Fruit fly (Drosophila melanogaster) whole organism, embryonic: ENCODE measurements around the gene Cpr30F.

Experiments
- Abd-B ChIP-seq: fragments of 200-800 bp; sonication (Bioruptor generic); optimal IDR thresholded peaks from 2 replicates; lab custom pipeline; 2018; ENCODE audit warnings: missing biosample characterization, mild to moderate bottlenecking, missing genetic modification characterization, moderate library complexity
- Atf3 ChIP-seq: fragments of 200-800 bp; sonication (Bioruptor generic); optimal IDR thresholded peaks from 3 replicates; lab custom pipeline; 2016; ENCODE audit warnings: missing biosample characterization, missing genetic modification characterization
- Bteb2 ChIP-seq: fragments of 200-800 bp; sonication (Bioruptor generic); optimal IDR thresholded peaks from 2 replicates; lab custom pipeline; 2016; ENCODE audit warnings: missing biosample characterization, missing genetic modification characterization
- CG10431 ChIP-seq: fragments of 200-800 bp; sonication (Bioruptor generic); optimal IDR thresholded peaks from 3 replicates; lab custom pipeline; 2018; ENCODE audit warnings: missing biosample characterization, mild to moderate bottlenecking, missing genetic modification characterization
- CG13123 ChIP-seq: fragments of 200-800 bp; sonication (Bioruptor generic); optimal IDR thresholded peaks from 2 replicates; lab custom pipeline; 2016; ENCODE audit warnings: missing biosample characterization, missing genetic modification characterization
- CG13296 ChIP-seq: fragments of 200-800 bp; sonication (Bioruptor generic); optimal IDR thresholded peaks from 3 replicates; lab custom pipeline; 2018; ENCODE audit warnings: missing biosample characterization, mild to moderate bottlenecking, missing genetic modification characterization
- CG14710 ChIP-seq: fragments of 200-800 bp; sonication (Bioruptor generic); optimal IDR thresholded peaks from 3 replicates; lab custom pipeline; 2019; ENCODE audit warnings: missing biosample characterization, mild to moderate bottlenecking, missing genetic modification characterization, moderate library complexity
- CG15011 ChIP-seq: fragments of 200-800 bp; sonication (Bioruptor generic); optimal IDR thresholded peaks from 3 replicates; lab custom pipeline; 2018; ENCODE audit warnings: missing biosample characterization, mild to moderate bottlenecking, missing genetic modification characterization
- CG17186 ChIP-seq: fragments of 200-800 bp; sonication (Bioruptor generic); optimal IDR thresholded peaks from 3 replicates; lab custom pipeline; 2017; ENCODE audit warnings: missing biosample characterization, missing genetic modification reagents, missing genetic modification characterization
- CG17802 ChIP-seq: fragments of 200-800 bp; sonication (Bioruptor generic); optimal IDR thresholded peaks from 2 replicates; lab custom pipeline; 2018; ENCODE audit warnings: missing biosample characterization, mild to moderate bottlenecking, missing genetic modification characterization, moderate library complexity
- CG31224 ChIP-seq: fragments of 200-800 bp; sonication (Bioruptor generic); IDR thresholded peaks from 2 replicates; pipeline ENCODE4 v1.3.6; 2022; ENCODE audit warnings: missing biosample characterization, missing genetic modification characterization
- CG3281 ChIP-seq: fragments of 200-800 bp; sonication (Bioruptor generic); optimal IDR thresholded peaks from 3 replicates; lab custom pipeline; 2017; ENCODE audit warnings: missing biosample characterization, mild to moderate bottlenecking, missing genetic modification characterization
- CG3407 ChIP-seq: fragments of 200-800 bp; sonication (Bioruptor generic); optimal IDR thresholded peaks from 2 replicates; lab custom pipeline; 2018; ENCODE audit warnings: missing biosample characterization, mild to moderate bottlenecking, missing genetic modification characterization
- CG4328 ChIP-seq: fragments of 200-800 bp; sonication (Bioruptor generic); optimal IDR thresholded peaks from 3 replicates; lab custom pipeline; 2017; ENCODE audit warnings: missing biosample characterization, missing genetic modification reagents, missing genetic modification characterization
- CG4424 ChIP-seq: fragments of 200-800 bp; sonication (Bioruptor generic); optimal IDR thresholded peaks from 3 replicates; lab custom pipeline; 2016; ENCODE audit warnings: missing biosample characterization, missing genetic modification characterization
- CG7357 ChIP-seq: fragments of 200-800 bp; sonication (Bioruptor generic); IDR thresholded peaks from 3 replicates; pipeline ENCODE4 v1.3.6; 2022; ENCODE audit warnings: missing biosample characterization, missing genetic modification characterization
- CG7987 ChIP-seq: fragments of 200-800 bp; sonication (Bioruptor generic); optimal IDR thresholded peaks from 2 replicates; lab custom pipeline; 2018; ENCODE audit warnings: missing biosample characterization, mild to moderate bottlenecking, missing genetic modification characterization, moderate library complexity
- CG8290 ChIP-seq, 3 experiments: fragments of 200-800 bp; sonication (Bioruptor generic); optimal IDR thresholded peaks; 2 replicates each; lab custom pipeline; 2016 to 2019; ENCODE audit warnings: missing biosample characterization in 3 of 3, missing genetic modification characterization in 3 of 3, mild to moderate bottlenecking in 2 of 3, moderate library complexity in 1 of 3
- CG8359 ChIP-seq: fragments of 200-800 bp; sonication (Bioruptor generic); optimal IDR thresholded peaks from 2 replicates; lab custom pipeline; 2017; ENCODE audit warnings: missing biosample characterization, mild to moderate bottlenecking, missing genetic modification characterization, borderline replicate concordance
- CTCF ChIP-seq: fragments of 200-800 bp; sonication (Bioruptor generic); optimal IDR thresholded peaks from 2 replicates; lab custom pipeline; 2017; ENCODE audit warnings: missing biosample characterization, mild to moderate bottlenecking, missing genetic modification characterization, moderate library complexity
- Dip3 ChIP-seq: fragments of 200-800 bp; sonication (Bioruptor generic); optimal IDR thresholded peaks from 3 replicates; lab custom pipeline; 2016; ENCODE audit warnings: missing biosample characterization, missing genetic modification characterization
- ERR ChIP-seq: fragments of 200-800 bp; sonication (Bioruptor generic); optimal IDR thresholded peaks from 2 replicates; lab custom pipeline; 2016; ENCODE audit warnings: missing biosample characterization, missing genetic modification characterization
- Fer2 ChIP-seq: fragments of 200-800 bp; sonication (Bioruptor generic); optimal IDR thresholded peaks from 2 replicates; lab custom pipeline; 2018; ENCODE audit warnings: missing biosample characterization, mild to moderate bottlenecking, missing genetic modification characterization, moderate library complexity
- NC2β ChIP-seq: fragments of 200-800 bp; sonication (Bioruptor generic); optimal IDR thresholded peaks from 2 replicates; lab custom pipeline; 2016; ENCODE audit warnings: missing biosample characterization, missing genetic modification characterization
- Nf-YA ChIP-seq: fragments of 200-800 bp; sonication (Bioruptor generic); IDR thresholded peaks from 2 replicates; pipeline ENCODE4 v1.3.6; 2022; ENCODE audit warnings: missing biosample characterization, missing genetic modification characterization
- Oaz ChIP-seq: fragments of 200-800 bp; sonication (Bioruptor generic); IDR thresholded peaks from 2 replicates; pipeline ENCODE4 v1.3.6; 2022; ENCODE audit warnings: missing biosample characterization, missing genetic modification characterization
- Optix ChIP-seq: fragments of 200-800 bp; sonication (Bioruptor generic); IDR thresholded peaks from 3 replicates; pipeline ENCODE4 v1.3.6; 2022; ENCODE audit warnings: missing biosample characterization, missing genetic modification characterization
- PHDP ChIP-seq: fragments of 200-800 bp; sonication (Bioruptor generic); optimal IDR thresholded peaks from 3 replicates; lab custom pipeline; 2018; ENCODE audit warnings: missing biosample characterization, mild to moderate bottlenecking, missing genetic modification characterization, moderate library complexity
- Rfx ChIP-seq: fragments of 200-800 bp; sonication (Bioruptor generic); IDR thresholded peaks from 2 replicates; pipeline ENCODE4 v1.3.6; 2022; ENCODE audit warnings: missing biosample characterization, missing genetic modification characterization
- Scr ChIP-seq: fragments of 200-800 bp; sonication (Bioruptor generic); IDR thresholded peaks from 2 replicates; pipeline ENCODE4 v1.3.6; 2022; ENCODE audit warnings: missing biosample characterization, missing genetic modification characterization; ENCODE audit not compliant: partially characterized antibody
- Spps ChIP-seq: fragments of 200-800 bp; sonication (Bioruptor generic); optimal IDR thresholded peaks from 2 replicates; lab custom pipeline; 2018; ENCODE audit warnings: missing biosample characterization, mild to moderate bottlenecking, missing genetic modification characterization
- Taf1 ChIP-seq: fragments of 200-800 bp; sonication (Bioruptor generic); IDR thresholded peaks from 2 replicates; pipeline ENCODE4 v1.3.6; 2022; ENCODE audit warnings: missing biosample characterization, missing genetic modification characterization
- Tbp ChIP-seq: fragments of >200 bp; optimal IDR thresholded peaks from 2 replicates; lab custom pipeline; 2018; ENCODE audit warnings: missing biosample characterization, missing genetic modification characterization
- Usf ChIP-seq: fragments of 200-800 bp; sonication (Bioruptor generic); optimal IDR thresholded peaks from 2 replicates; lab custom pipeline; 2017; ENCODE audit warnings: missing genotype, missing biosample characterization, missing genetic modification characterization
- YL-1 ChIP-seq: fragments of 200-800 bp; sonication (Bioruptor generic); optimal IDR thresholded peaks from 3 replicates; lab custom pipeline; 2017; ENCODE audit warnings: missing biosample characterization, mild to moderate bottlenecking, missing genetic modification characterization
- bsh ChIP-seq, 2 experiments: fragments of 200-800 bp; sonication (Bioruptor generic); optimal IDR thresholded peaks; 2 replicates each; lab custom pipeline; 2017 to 2018; ENCODE audit warnings: mild to moderate bottlenecking in 2 of 2, missing biosample characterization in 2 of 2, missing genetic modification characterization in 2 of 2, moderate library complexity in 1 of 2
- chinmo ChIP-seq: fragments of 200-800 bp; sonication (Bioruptor generic); IDR thresholded peaks from 4 replicates; pipeline ENCODE4 v1.3.6; 2022; ENCODE audit warnings: missing biosample characterization, missing genetic modification characterization; ENCODE audit not compliant: partially characterized antibody
- crol ChIP-seq: fragments of 200-800 bp; sonication (Bioruptor generic); IDR thresholded peaks from 2 replicates; pipeline ENCODE4 v1.3.6; 2022; ENCODE audit warnings: missing biosample characterization, missing genetic modification characterization
- da ChIP-seq: fragments of 200-800 bp; sonication (Bioruptor generic); optimal IDR thresholded peaks from 2 replicates; lab custom pipeline; 2016; ENCODE audit warnings: missing biosample characterization, missing genetic modification characterization
- dmrt99B ChIP-seq: fragments of 200-800 bp; sonication (Bioruptor generic); optimal IDR thresholded peaks from 2 replicates; lab custom pipeline; 2018; ENCODE audit warnings: missing biosample characterization, mild to moderate bottlenecking, missing genetic modification characterization, moderate library complexity
- ems ChIP-seq: fragments of 200-800 bp; sonication (Bioruptor generic); optimal IDR thresholded peaks from 3 replicates; lab custom pipeline; 2016; ENCODE audit warnings: missing biosample characterization, missing genetic modification characterization
- eyg ChIP-seq: fragments of 200-800 bp; sonication (Bioruptor generic); optimal IDR thresholded peaks from 3 replicates; lab custom pipeline; 2016; ENCODE audit warnings: missing biosample characterization, missing genetic modification characterization
- gsb-n ChIP-seq: fragments of 200-800 bp; sonication (Bioruptor generic); optimal IDR thresholded peaks from 3 replicates; lab custom pipeline; 2018; ENCODE audit warnings: missing biosample characterization, mild to moderate bottlenecking, missing genetic modification characterization
- klu ChIP-seq: fragments of 200-800 bp; sonication (Bioruptor generic); IDR thresholded peaks from 2 replicates; pipeline ENCODE4 v1.3.6; 2022; ENCODE audit warnings: missing biosample characterization, missing genetic modification characterization
- pan ChIP-seq, 4 experiments: fragments of >200 bp in 3 of 4; fragments of 200-800 bp in 1 of 4; sonication (Bioruptor generic) in 1 of 4; optimal IDR thresholded peaks in 3 of 4; IDR thresholded peaks in 1 of 4; 2 replicates each; pipeline versions ENCODE4 v1.3.6 to Lab custom; 2017 to 2022; ENCODE audit warnings: missing biosample characterization in 2 of 4, missing genetic modification characterization in 2 of 4, mixed read lengths in 1 of 4
- pum ChIP-seq: fragments of 200-800 bp; sonication (Bioruptor generic); optimal IDR thresholded peaks from 2 replicates; lab custom pipeline; 2016; ENCODE audit warnings: missing biosample characterization, missing genetic modification characterization
- schlank ChIP-seq: fragments of 200-800 bp; sonication (Bioruptor generic); optimal IDR thresholded peaks from 2 replicates; lab custom pipeline; 2018; ENCODE audit warnings: missing biosample characterization, mild to moderate bottlenecking, missing genetic modification characterization
- sisA ChIP-seq: fragments of 200-800 bp; sonication (Bioruptor generic); IDR thresholded peaks from 2 replicates; pipeline ENCODE4 v1.3.6; 2022; ENCODE audit warnings: missing biosample characterization, missing genetic modification characterization
- sug ChIP-seq: fragments of 200-800 bp; optimal IDR thresholded peaks from 2 replicates; lab custom pipeline; 2019; ENCODE audit warnings: missing biosample characterization, mild to moderate bottlenecking, missing genetic modification characterization, moderate library complexity
- tin ChIP-seq: fragments of 200-800 bp; sonication (Bioruptor generic); optimal IDR thresholded peaks from 3 replicates; lab custom pipeline; 2016; ENCODE audit warnings: missing biosample characterization, missing genetic modification characterization

Gene Cpr30F

dm6 chr2L:9911783-9912182 lies 21.2 kb downstream of the Cpr30F start (continued):
- peak; percentile 64 for TF ChIP-seq Rfx (GFP tag; lab: Robert Waterston, UW)
- TF ChIP-seq CG3281 (GFP tag; lab: Kevin White, UChicago): no peak
- TF ChIP-seq Oaz (GFP tag; lab: Robert Waterston, UW): no peak
- no peak for TF ChIP-seq Scr
- TF ChIP-seq CG13296: peak; percentile 9
- no peak for TF ChIP-seq CG13123 (GFP tag; lab: Kevin White, UChicago)
- no peak for TF ChIP-seq CG8290 (GFP tag; optimal IDR thresholded peaks at IDR 0.05; lab: Kevin White, UChicago)
- TF ChIP-seq CG8290 (tag; optimal IDR thresholded peaks at IDR 0.05; lab: Kevin White, UChicago): peak in 1 of 2 experiments; percentile 14
- no peak for TF ChIP-seq Tbp (GFP tag; lab: Kevin White, UChicago)
- TF ChIP-seq CG7357 (GFP tag; lab: Robert Waterston, UW): no peak
- no peak for TF ChIP-seq da (GFP tag; lab: Kevin White, UChicago)
- no peak for TF ChIP-seq Taf1 (GFP tag; lab: Robert Waterston, UW)
- TF ChIP-seq CG17802 (tag; lab: Kevin White, UChicago): no peak
- TF ChIP-seq pan (optimal IDR thresholded peaks at IDR 0.05; lab: Kevin White, UChicago): no peak
- peak in 1 of 2 experiments; percentile 64 for TF ChIP-seq pan (GFP tag; optimal IDR thresholded peaks at IDR 0.05 in 1 of 2, IDR thresholded peaks at IDR 0.05 in 1 of 2)
- TF ChIP-seq CG4328 (GFP tag; lab: Kevin White, UChicago): no peak
- peak; percentile 36; the same call in 1 of the 2 replicates for TF ChIP-seq sisA
- no peak for TF ChIP-seq CG3407 (GFP tag; lab: Kevin White, UChicago)
- no peak for TF ChIP-seq CG4424 (GFP tag; lab: Kevin White, UChicago)
- no peak for TF ChIP-seq Atf3
- TF ChIP-seq dmrt99B (tag; lab: Kevin White, UChicago): peak; percentile 19
- no peak for TF ChIP-seq YL-1
- TF ChIP-seq CG14710 (tag; lab: Kevin White, UChicago): no peak
- no peak for TF ChIP-seq chinmo (GFP tag; lab: Robert Waterston, UW)
- no peak for TF ChIP-seq bsh (GFP tag; optimal IDR thresholded peaks at IDR 0.05; lab: Kevin White, UChicago)
- TF ChIP-seq eyg (GFP tag; lab: Kevin White, UChicago): peak; percentile 0
- TF ChIP-seq klu (GFP tag; lab: Robert Waterston, UW): no peak
- TF ChIP-seq CG7987 (GFP tag; lab: Kevin White, UChicago): no peak
- no peak for TF ChIP-seq CG8359 (GFP tag; lab: Kevin White, UChicago)
- no peak for TF ChIP-seq ERR (GFP tag; lab: Kevin White, UChicago)

- TF ChIP-seq PHDP (peak; percentile 50), CG15011 (no peak), CG31224 (no peak), Usf (GFP tag; lab: Kevin White, UChicago) (no peak), klu (GFP tag; lab: Robert Waterston, UW) (no peak), crol (GFP tag; lab: Robert Waterston, UW) (no peak), Bteb2 (GFP tag; lab: Kevin White, UChicago) (no peak), sug (no peak), Rfx (GFP tag; lab: Robert Waterston, UW) (peak; percentile 74), Oaz (GFP tag; lab: Robert Waterston, UW) (no peak), CTCF (no peak), CG17186 (GFP tag; lab: Kevin White, UChicago) (no peak), Nf-YA (no peak), Spps (tag; lab: Kevin White, UChicago) (no peak), Dip3 (GFP tag; lab: Kevin White, UChicago) (no peak), Tbp (GFP tag; lab: Kevin White, UChicago) (no peak), CG10431 (GFP tag; lab: Kevin White, UChicago) (no peak), schlank (no peak), pum (GFP tag; lab: Kevin White, UChicago) (no peak), gsb-n (tag; lab: Kevin White, UChicago) (no peak), Optix (GFP tag; lab: Robert Waterston, UW) (no peak), bsh (GFP tag; optimal IDR thresholded peaks at IDR 0.05; lab: Kevin White, UChicago) (no peak), Abd-B (no peak), tin (GFP tag; lab: Kevin White, UChicago) (no peak), NC2β (GFP tag; lab: Kevin White, UChicago) (peak; percentile 7), ems (no peak), Fer2 (no peak)
These were observed 24.4 kb downstream of the Cpr30F start, which contains the start of gene CG13124 for dm6 chr2L:9908468-9908967. CG13124 (minus strand) TSS chr2L:9908633.
